Fruit fly (Drosophila melanogaster) whole organism, prepupa: ENCODE data around the gene Acat2.

Experiments used
- Blimp-1 ChIP-seq: fragments of 200-800 bp; sonication (Bioruptor generic); optimal IDR thresholded peaks from 3 replicates; lab custom pipeline; 2017; ENCODE audit warnings: missing biosample characterization, missing genetic modification characterization, mild to moderate bottlenecking, moderate library complexity, missing genetic modification reagents
- CG10631 ChIP-seq: fragments of 200-800 bp; sonication (Bioruptor generic); optimal IDR thresholded peaks from 2 replicates; lab custom pipeline; 2016; ENCODE audit warnings: missing biosample characterization, missing genetic modification characterization
- CG10669 ChIP-seq: fragments of 200-800 bp; sonication (Bioruptor generic); optimal IDR thresholded peaks from 3 replicates; lab custom pipeline; 2018; ENCODE audit warnings: missing biosample characterization, mild to moderate bottlenecking, missing genetic modification characterization, moderate library complexity
- CG11294 ChIP-seq: fragments of 200-800 bp; sonication (Bioruptor generic); IDR thresholded peaks from 2 replicates; pipeline ENCODE4 v1.3.6; 2022; ENCODE audit warnings: missing biosample characterization, missing genetic modification characterization
- CG11762 ChIP-seq: fragments of 200-800 bp; sonication (Bioruptor generic); optimal IDR thresholded peaks from 3 replicates; lab custom pipeline; 2016; ENCODE audit warnings: missing biosample characterization, missing genetic modification characterization; ENCODE audit not compliant: insufficient read depth
- CG11902 ChIP-seq: fragments of 200-800 bp; sonication (Bioruptor generic); optimal IDR thresholded peaks from 3 replicates; lab custom pipeline; 2016; ENCODE audit warnings: missing biosample characterization, missing genetic modification characterization
- CG1621 ChIP-seq: fragments of 200-800 bp; sonication (Bioruptor generic); optimal IDR thresholded peaks from 3 replicates; lab custom pipeline; 2018; ENCODE audit warnings: missing biosample characterization, mild to moderate bottlenecking, missing genetic modification characterization
- CG3032 ChIP-seq: fragments of 200-800 bp; optimal IDR thresholded peaks from 2 replicates; lab custom pipeline; 2019; ENCODE audit warnings: missing biosample characterization, mild to moderate bottlenecking, missing genetic modification characterization, moderate library complexity
- CG31627 ChIP-seq: fragments of 200-800 bp; sonication (Bioruptor generic); optimal IDR thresholded peaks from 3 replicates; lab custom pipeline; 2016; ENCODE audit warnings: missing biosample characterization, missing genetic modification characterization
- CG32006 ChIP-seq: fragments of 200-800 bp; sonication (Bioruptor generic); optimal IDR thresholded peaks from 3 replicates; lab custom pipeline; 2017; ENCODE audit warnings: missing biosample characterization, mild to moderate bottlenecking, missing genetic modification characterization
- CG34406 ChIP-seq: fragments of 200-800 bp; sonication (Bioruptor generic); optimal IDR thresholded peaks from 3 replicates; lab custom pipeline; 2016; ENCODE audit warnings: missing biosample characterization, missing genetic modification characterization
- CG4318 ChIP-seq: fragments of 200-800 bp; sonication (Bioruptor generic); optimal IDR thresholded peaks from 3 replicates; lab custom pipeline; 2017; ENCODE audit warnings: missing biosample characterization, mild to moderate bottlenecking, missing genetic modification characterization
- CG6163 ChIP-seq: fragments of 200-800 bp; sonication (Bioruptor generic); IDR thresholded peaks from 3 replicates; pipeline ENCODE4 v1.3.6; 2022; ENCODE audit warnings: missing biosample characterization, missing genetic modification characterization
- CG6276 ChIP-seq: fragments of 200-800 bp; sonication (Bioruptor generic); optimal IDR thresholded peaks from 2 replicates; lab custom pipeline; 2017; ENCODE audit warnings: missing biosample characterization, mild to moderate bottlenecking, missing genetic modification characterization
- CG6792 ChIP-seq: fragments of 200-800 bp; sonication (Bioruptor generic); optimal IDR thresholded peaks from 3 replicates; lab custom pipeline; 2016; ENCODE audit warnings: missing biosample characterization, missing genetic modification characterization
- CG6854 ChIP-seq: fragments of 200-800 bp; sonication (Bioruptor generic); optimal IDR thresholded peaks from 2 replicates; lab custom pipeline; 2017; ENCODE audit warnings: missing biosample characterization, mild to moderate bottlenecking, missing genetic modification characterization
- CG7368 ChIP-seq: fragments of 200-800 bp; sonication (Bioruptor generic); optimal IDR thresholded peaks from 3 replicates; lab custom pipeline; 2016; ENCODE audit warnings: missing biosample characterization, missing genetic modification characterization
- CG8119 ChIP-seq: fragments of 200-800 bp; sonication (Bioruptor generic); IDR thresholded peaks from 3 replicates; pipeline ENCODE4 v1.3.6; 2022; ENCODE audit warnings: missing biosample characterization, missing genetic modification characterization
- CG8319 ChIP-seq: fragments of 200-800 bp; sonication (Bioruptor generic); optimal IDR thresholded peaks from 3 replicates; lab custom pipeline; 2016; ENCODE audit warnings: missing biosample characterization, missing genetic modification characterization
- Eip75B ChIP-seq: fragments of 200-800 bp; sonication (Bioruptor generic); optimal IDR thresholded peaks from 3 replicates; lab custom pipeline; 2016; ENCODE audit warnings: missing biosample characterization, missing genetic modification characterization
- Eip78C ChIP-seq: fragments of 200-800 bp; sonication (Bioruptor generic); peaks from one replicate; lab custom pipeline; 2016; ENCODE audit warnings: missing biosample characterization, missing genetic modification characterization
- Eip93F ChIP-seq: fragments of 200-800 bp; sonication (Bioruptor generic); optimal IDR thresholded peaks from 2 replicates; lab custom pipeline; 2016; ENCODE audit warnings: missing biosample characterization, mild to moderate bottlenecking, missing genetic modification characterization
- Ets21C ChIP-seq: fragments of 200-800 bp; sonication (Bioruptor generic); optimal IDR thresholded peaks from 3 replicates; lab custom pipeline; 2016; ENCODE audit warnings: missing biosample characterization, missing genetic modification characterization
- Ets96B ChIP-seq: fragments of 200-800 bp; optimal IDR thresholded peaks from 2 replicates; lab custom pipeline; 2019; ENCODE audit warnings: missing biosample characterization, mild to moderate bottlenecking, missing genetic modification characterization, moderate library complexity
- Gug ChIP-seq: fragments of 200-800 bp; sonication (Bioruptor generic); IDR thresholded peaks from 2 replicates; pipeline ENCODE4 v1.3.6; 2022; ENCODE audit warnings: missing biosample characterization, missing genetic modification characterization
- Hr39 ChIP-seq: fragments of 200-800 bp; sonication (Bioruptor generic); optimal IDR thresholded peaks from 2 replicates; lab custom pipeline; 2016; ENCODE audit warnings: missing biosample characterization, missing genetic modification characterization
- Hr4 ChIP-seq: fragments of 200-800 bp; sonication (Bioruptor generic); optimal IDR thresholded peaks from 3 replicates; lab custom pipeline; 2016; ENCODE audit warnings: missing biosample characterization, missing genetic modification characterization
- Lpt ChIP-seq: fragments of 200-800 bp; sonication (Bioruptor generic); optimal IDR thresholded peaks from 3 replicates; lab custom pipeline; 2016; ENCODE audit warnings: missing biosample characterization, missing genetic modification characterization
- OdsH ChIP-seq: fragments of 200-800 bp; sonication (Bioruptor generic); optimal IDR thresholded peaks from 3 replicates; lab custom pipeline; 2016; ENCODE audit warnings: missing biosample characterization, missing genetic modification characterization
- Sox14 ChIP-seq: fragments of 200-800 bp; sonication (Bioruptor generic); optimal IDR thresholded peaks from 3 replicates; lab custom pipeline; 2016; ENCODE audit warnings: missing biosample characterization, missing genetic modification characterization
- Sox15 ChIP-seq: fragments of 200-800 bp; sonication (Bioruptor generic); optimal IDR thresholded peaks from 3 replicates; lab custom pipeline; 2016; ENCODE audit warnings: missing biosample characterization, missing genetic modification characterization
- achi ChIP-seq: fragments of 200-800 bp; sonication (Bioruptor generic); optimal IDR thresholded peaks from 3 replicates; lab custom pipeline; 2016; ENCODE audit warnings: missing biosample characterization, missing genetic modification characterization
- acj6 ChIP-seq: fragments of 200-800 bp; sonication (Bioruptor generic); optimal IDR thresholded peaks from 3 replicates; lab custom pipeline; 2016; ENCODE audit warnings: missing biosample characterization, missing genetic modification characterization
- cyc ChIP-seq: fragments of 200-800 bp; sonication (Bioruptor generic); optimal IDR thresholded peaks from 3 replicates; lab custom pipeline; 2016; ENCODE audit warnings: missing biosample characterization, missing genetic modification characterization
- dac ChIP-seq: fragments of 200-800 bp; sonication (Bioruptor generic); optimal IDR thresholded peaks from 2 replicates; lab custom pipeline; 2017; ENCODE audit warnings: missing biosample characterization, mild to moderate bottlenecking, missing genetic modification characterization
- eg ChIP-seq: fragments of 200-800 bp; sonication (Bioruptor generic); IDR thresholded peaks from 3 replicates; pipeline ENCODE4 v1.3.6; 2022; ENCODE audit warnings: missing biosample characterization, missing genetic modification characterization
- esn ChIP-seq: fragments of 200-800 bp; sonication (Bioruptor generic); optimal IDR thresholded peaks from 2 replicates; lab custom pipeline; 2016; ENCODE audit warnings: missing biosample characterization, mild to moderate bottlenecking, missing genetic modification characterization, moderate library complexity
- fd59A ChIP-seq: fragments of 200-800 bp; sonication (Bioruptor generic); optimal IDR thresholded peaks from 2 replicates; lab custom pipeline; 2017; ENCODE audit warnings: missing biosample characterization, mild to moderate bottlenecking, missing genetic modification characterization, missing genetic modification reagents
- fd85E ChIP-seq: fragments of 200-800 bp; sonication (Bioruptor generic); optimal IDR thresholded peaks from 3 replicates; lab custom pipeline; 2016; ENCODE audit warnings: missing biosample characterization, missing genetic modification characterization
- fkh ChIP-seq: fragments of 200-800 bp; sonication (Bioruptor generic); optimal IDR thresholded peaks from 3 replicates; lab custom pipeline; 2017; ENCODE audit warnings: missing biosample characterization, mild to moderate bottlenecking, missing genetic modification characterization, moderate library complexity
- lz ChIP-seq: fragments of 200-800 bp; sonication (Bioruptor generic); optimal IDR thresholded peaks from 3 replicates; lab custom pipeline; 2016; ENCODE audit warnings: missing biosample characterization, missing genetic modification characterization
- net ChIP-seq: fragments of 200-800 bp; sonication (Bioruptor generic); optimal IDR thresholded peaks from 3 replicates; lab custom pipeline; 2016; ENCODE audit warnings: missing biosample characterization, missing genetic modification characterization
- salr ChIP-seq, 2 experiments: fragments of 200-800 bp; sonication (Bioruptor generic); optimal IDR thresholded peaks; 3 replicates each; lab custom pipeline; 2016 to 2018; ENCODE audit warnings: missing biosample characterization in 2 of 2, missing genetic modification characterization in 2 of 2, mild to moderate bottlenecking in 1 of 2
- svp ChIP-seq: fragments of 200-800 bp; sonication (Bioruptor generic); peaks from one replicate; lab custom pipeline; 2016; ENCODE audit warnings: missing biosample characterization, missing genetic modification characterization
- topi ChIP-seq: fragments of 200-800 bp; sonication (Bioruptor generic); optimal IDR thresholded peaks from 3 replicates; lab custom pipeline; 2016; ENCODE audit warnings: missing biosample characterization, missing genetic modification characterization
- vri ChIP-seq: fragments of 200-800 bp; sonication (Bioruptor generic); optimal IDR thresholded peaks from 3 replicates; lab custom pipeline; 2016; ENCODE audit warnings: missing biosample characterization, mild to moderate bottlenecking, missing genetic modification characterization

Gene Acat2

DNA sequence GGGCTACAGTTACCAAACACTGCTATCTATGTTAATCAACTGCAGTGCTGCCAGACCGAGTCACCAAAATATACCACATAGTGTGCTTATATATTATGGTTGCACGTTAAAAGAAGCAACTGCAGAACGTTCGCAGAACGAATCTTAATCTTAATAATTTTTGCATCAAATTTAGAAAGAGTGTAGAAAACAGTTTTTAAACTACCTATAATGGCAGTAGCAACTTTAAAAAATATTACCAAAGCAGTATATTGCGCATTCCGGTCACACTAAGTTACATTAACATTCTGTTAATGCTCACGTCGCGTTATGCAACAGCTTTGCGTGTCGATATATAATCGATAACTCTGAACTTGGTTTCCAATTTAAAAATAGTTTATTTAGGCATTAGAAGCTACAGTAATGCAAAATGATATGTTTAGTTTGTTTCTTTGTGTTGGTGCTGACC is 39.4 kb downstream of the Acat2 start, which contains the start of gene indra (continued):
- TF ChIP-seq vri (GFP tag; lab: Kevin White, UChicago), result peak; percentile 94
- no peak for TF ChIP-seq CG10631 (GFP tag; lab: Kevin White, UChicago)
- no peak for TF ChIP-seq CG7368
- no peak for TF ChIP-seq Hr4 (GFP tag; lab: Kevin White, UChicago)
- TF ChIP-seq salr (GFP tag; optimal IDR thresholded peaks at IDR 0.05; lab: Kevin White, UChicago), result no peak
- TF ChIP-seq cyc (GFP tag; lab: Kevin White, UChicago), result peak; percentile 66
- TF ChIP-seq Ets21C (GFP tag; lab: Kevin White, UChicago), result no peak
- TF ChIP-seq CG32006 (GFP tag; lab: Kevin White, UChicago), result no peak
- TF ChIP-seq CG1621 (tag; lab: Kevin White, UChicago), result no peak
- TF ChIP-seq CG6792, result peak; percentile 46

DNA sequence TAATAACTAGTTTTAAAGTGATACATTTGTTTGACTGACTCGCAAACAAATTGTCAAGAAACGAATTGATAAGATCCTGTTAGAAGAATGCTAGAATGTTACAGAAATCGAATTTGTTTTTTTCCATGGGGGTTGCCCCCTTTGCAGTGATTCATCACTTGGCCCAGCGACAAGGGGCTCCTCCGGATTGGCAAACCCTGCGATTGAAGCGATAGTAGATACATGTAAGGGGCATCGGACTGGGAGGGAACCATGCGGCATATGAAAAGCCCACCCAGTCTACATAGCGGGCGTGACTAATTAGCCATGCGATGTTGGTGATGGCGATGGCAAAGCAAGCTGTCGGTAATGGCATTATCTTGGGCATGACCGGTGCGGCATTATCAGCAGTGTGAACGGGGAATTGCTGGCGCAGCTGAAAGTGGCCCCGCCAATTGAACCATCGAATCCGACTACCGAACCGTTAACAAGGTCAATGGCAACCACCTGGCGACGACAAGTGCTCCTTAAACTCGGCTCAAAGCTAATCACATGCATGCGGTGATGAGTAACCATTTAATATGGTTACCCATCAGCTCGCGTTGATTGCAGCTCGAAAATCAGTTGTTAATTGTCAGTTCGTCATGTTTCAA is 44.3 kb downstream of the Acat2 start:
- TF ChIP-seq CG6276 (GFP tag; lab: Kevin White, UChicago) (no peak), Eip78C (GFP tag; lab: Kevin White, UChicago) (peak; percentile 55), CG8119 (GFP tag; lab: Robert Waterston, UW) (no peak), CG11762 (no peak), CG4318 (GFP tag; lab: Kevin White, UChicago) (no peak), svp (GFP tag; lab: Kevin White, UChicago) (peak; percentile 90)

DNA sequence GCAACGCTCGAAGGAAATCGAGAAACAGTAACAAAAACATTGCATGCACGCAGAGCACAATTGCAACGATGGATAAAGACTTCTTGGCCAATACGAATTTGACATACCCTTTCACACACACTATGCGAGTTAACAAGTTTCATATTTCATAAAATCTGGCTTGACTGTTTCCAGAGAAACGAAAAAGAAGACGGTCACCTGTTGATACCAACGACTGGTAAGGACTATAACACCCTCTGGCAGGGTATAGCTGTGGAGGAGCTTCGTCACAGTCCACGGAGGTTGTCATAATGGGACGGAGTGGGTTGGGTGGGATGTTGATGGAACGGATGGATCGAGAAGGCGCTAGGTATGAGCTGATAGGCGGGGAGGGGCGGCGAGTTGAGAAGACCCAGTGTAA is 45.5 kb downstream of the Acat2 start:
- TF ChIP-seq achi (GFP tag; lab: Kevin White, UChicago) (peak; percentile 73), CG6276 (GFP tag; lab: Kevin White, UChicago) (no peak), salr (GFP tag; optimal IDR thresholded peaks at IDR 0.05; lab: Kevin White, UChicago) (peak in 1 of 2 experiments; percentile 74), lz (GFP tag; lab: Kevin White, UChicago) (peak; percentile 78), CG1621 (tag; lab: Kevin White, UChicago) (peak; percentile 80), CG6854 (GFP tag; lab: Kevin White, UChicago) (peak; percentile 31), CG6163 (GFP tag; lab: Robert Waterston, UW) (peak; percentile 92), topi (GFP tag; lab: Kevin White, UChicago) (peak; percentile 78), cyc (GFP tag; lab: Kevin White, UChicago) (peak; percentile 78), dac (GFP tag; lab: Kevin White, UChicago) (peak; percentile 74), vri (GFP tag; lab: Kevin White, UChicago) (peak; percentile 14), CG31627 (GFP tag; lab: Kevin White, UChicago) (peak; percentile 82), CG11294 (GFP tag; lab: Robert Waterston, UW) (peak; percentile 63), fkh (GFP tag; lab: Kevin White, UChicago) (no peak), Gug (GFP tag; lab: Robert Waterston, UW) (peak; percentile 73), CG11762 (peak; percentile 54), fd85E (no peak), Eip75B (GFP tag; lab: Kevin White, UChicago) (peak; percentile 81), CG34406 (GFP tag; lab: Kevin White, UChicago) (peak; percentile 70), eg (GFP tag; lab: Robert Waterston, UW) (peak; percentile 85), CG6792 (peak; percentile 73), fd59A (GFP tag; lab: Kevin White, UChicago) (peak; percentile 73), Lpt (GFP tag; lab: Kevin White, UChicago) (peak; percentile 73), CG4318 (GFP tag; lab: Kevin White, UChicago) (no peak), esn (GFP tag; lab: Kevin White, UChicago) (peak; percentile 69), Hr39 (GFP tag; lab: Kevin White, UChicago) (peak; percentile 83), CG7368 (peak; percentile 58), Ets21C (GFP tag; lab: Kevin White, UChicago) (peak; percentile 54), CG8319 (GFP tag; lab: Kevin White, UChicago) (peak; percentile 69), net (GFP tag; lab: Kevin White, UChicago) (no peak), CG11902 (GFP tag; lab: Kevin White, UChicago) (peak; percentile 66), Ets96B (tag; lab: Kevin White, UChicago) (peak; percentile 72), OdsH (GFP tag; lab: Kevin White, UChicago) (peak; percentile 85), Blimp-1 (GFP tag; lab: Kevin White, UChicago) (no peak), Sox14 (GFP tag; lab: Kevin White, UChicago) (peak; percentile 84), Eip93F (peak; percentile 36), Sox15 (GFP tag; lab: Kevin White, UChicago) (peak; percentile 71), CG3032 (tag; lab: Kevin White, UChicago) (peak; percentile 74), CG10669 (GFP tag; lab: Kevin White, UChicago) (peak; percentile 68), acj6 (GFP tag; lab: Kevin White, UChicago) (peak; percentile 82)
